Worm (Caenorhabditis elegans) whole organism, mixed stage, embryonic: Measurements from ENCODE around the gene D2096.11.

Experiments
- ceh-83 ChIP-seq: fragments of 200-800 bp; sonication (Bioruptor generic); optimal IDR thresholded peaks from 2 replicates; lab custom pipeline; 2018; ENCODE audit warnings: mild to moderate bottlenecking, missing genetic modification characterization, missing compliant biosample characterization
- mep-1 ChIP-seq: fragments of 150-350 bp; optimal IDR thresholded peaks from 2 replicates; lab custom pipeline; 2017; ENCODE audit warnings: missing biosample characterization, missing genetic modification reagents, missing genetic modification characterization, inconsistent platforms
- tbx-8 ChIP-seq: fragments of 200-800 bp; sonication (Bioruptor generic); optimal IDR thresholded peaks from 2 replicates; lab custom pipeline; 2018; ENCODE audit warnings: mild to moderate bottlenecking, missing genetic modification characterization, moderate library complexity, missing compliant biosample characterization
- unc-62 ChIP-seq: fragments of 150-350 bp; optimal IDR thresholded peaks from 2 replicates; lab custom pipeline; 2014; ENCODE audit warnings: missing biosample characterization, missing genetic modification reagents, missing genetic modification characterization
- ztf-11 ChIP-seq: fragments of 150-350 bp; optimal IDR thresholded peaks from 2 replicates; lab custom pipeline; 2014; ENCODE audit warnings: missing biosample characterization, missing genetic modification characterization

ce11 chrIV:8379683-8380082 lies 14.3 kb downstream of the D2096.11 start, which contains the start of gene praf-3:
- TF ChIP-seq ztf-11 (tag; lab: Kevin White, UChicago) (no peak), tbx-8 (GFP tag; lab: Kevin White, UChicago) (no peak), mep-1 (no peak), ceh-83 (GFP tag; lab: Kevin White, UChicago) (no peak), unc-62 (no peak)
